Fruit fly (Drosophila melanogaster): ENCODE data around the gene Hrs.

DNA sequence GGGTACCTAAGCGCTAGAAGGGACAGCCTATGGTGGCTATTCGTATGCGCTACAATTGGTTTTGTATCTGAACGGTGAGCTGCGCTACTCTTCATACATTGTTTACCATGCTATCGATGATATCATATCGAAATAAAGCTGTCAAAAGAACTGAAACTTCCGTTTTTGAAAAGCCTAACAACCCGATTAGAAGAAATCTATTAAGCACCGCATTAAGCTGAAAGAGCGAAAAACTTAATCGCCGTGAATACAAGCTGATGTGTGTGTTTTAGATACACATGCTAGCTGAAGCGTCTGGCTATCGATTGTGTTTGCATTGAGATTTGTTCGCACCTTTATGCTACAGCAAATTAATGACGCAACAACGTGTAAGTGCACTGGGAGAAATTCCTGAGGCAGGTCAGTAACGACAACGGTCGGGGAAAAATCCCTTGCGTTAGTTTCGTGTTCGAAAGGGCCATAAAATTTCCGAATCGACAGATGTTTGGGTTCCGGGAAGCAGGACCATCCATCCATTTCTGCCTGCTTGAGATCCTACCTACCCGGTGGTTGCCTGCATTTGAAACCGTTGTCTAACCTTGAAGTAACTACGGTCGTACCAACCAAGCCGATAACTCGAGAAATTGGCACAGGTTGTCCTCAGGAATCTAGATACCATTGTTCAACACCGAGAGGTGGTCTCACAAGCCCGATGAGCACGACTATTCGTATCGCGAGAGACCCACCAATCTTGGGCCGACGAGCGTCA, 10.7 kb downstream of the Hrs start:
- TF ChIP-seq Dll (optimal IDR thresholded peaks at IDR 0.05) (no peak), psq (optimal IDR thresholded peaks at IDR 0.05) (no peak), usp (GFP tag; optimal IDR thresholded peaks at IDR 0.05) (no peak), CG8478 (optimal IDR thresholded peaks at IDR 0.05) (no peak), EcR (GFP tag; optimal IDR thresholded peaks at IDR 0.05) (no peak)

Measured in whole organism.